Worm (Caenorhabditis elegans): ENCODE measurements around the gene rgs-1.

ce11 chrIII:10018007-10018406 is 1.6 kb upstream of the rgs-1 start:
- TF ChIP-seq ceh-6 (GFP tag; optimal IDR thresholded peaks at IDR 0.05) (no peak), dmd-4 (tag; optimal IDR thresholded peaks at IDR 0.05; ENCODE audit: borderline replicate concordance) (no peak), tbx-2 (tag; optimal IDR thresholded peaks at IDR 0.05) (no peak), sox-4 (tag; optimal IDR thresholded peaks at IDR 0.05) (no peak), rnt-1 (tag; optimal IDR thresholded peaks at IDR 0.05) (no peak), pqm-1 (tag; optimal IDR thresholded peaks at IDR 0.05) (no peak)
